Fruit fly (Drosophila melanogaster) whole organism, embryonic: Measurements from ENCODE around the gene Ubc4.

ENCODE experiments used
- B-H2 ChIP-seq: fragments of 200-800 bp; sonication (Bioruptor generic); optimal IDR thresholded peaks from 2 replicates; lab custom pipeline; 2018; ENCODE audit warnings: missing biosample characterization, mild to moderate bottlenecking, missing genetic modification characterization
- BtbVII ChIP-seq: fragments of 200-800 bp; sonication (Bioruptor generic); optimal IDR thresholded peaks from 3 replicates; lab custom pipeline; 2017; ENCODE audit warnings: missing biosample characterization, mild to moderate bottlenecking, missing genetic modification characterization
- CG10366 ChIP-seq: fragments of 200-800 bp; sonication (Bioruptor generic); IDR thresholded peaks from 2 replicates; pipeline ENCODE4 v1.3.6; 2022; ENCODE audit warnings: missing biosample characterization, missing genetic modification characterization
- CG11560 ChIP-seq: fragments of 200-800 bp; sonication (Bioruptor generic); IDR thresholded peaks from 3 replicates; pipeline ENCODE4 v1.3.6; 2022; ENCODE audit warnings: missing biosample characterization, missing genetic modification characterization
- CG11696 ChIP-seq: fragments of 200-800 bp; sonication (Bioruptor generic); IDR thresholded peaks from 2 replicates; pipeline ENCODE4 v1.3.6; 2022; ENCODE audit warnings: missing biosample characterization, missing genetic modification characterization
- CG11723 ChIP-seq: fragments of 200-800 bp; sonication (Bioruptor generic); optimal IDR thresholded peaks from 2 replicates; lab custom pipeline; 2017; ENCODE audit warnings: missing biosample characterization, mild to moderate bottlenecking, missing genetic modification characterization
- CG1233 ChIP-seq: fragments of 200-800 bp; sonication (Bioruptor generic); optimal IDR thresholded peaks from 4 replicates; lab custom pipeline; 2018; ENCODE audit warnings: missing biosample characterization, mild to moderate bottlenecking, missing genetic modification characterization
- CG14710 ChIP-seq: fragments of 200-800 bp; sonication (Bioruptor generic); optimal IDR thresholded peaks from 3 replicates; lab custom pipeline; 2019; ENCODE audit warnings: missing biosample characterization, mild to moderate bottlenecking, missing genetic modification characterization, moderate library complexity
- CG14965 ChIP-seq: fragments of 200-800 bp; sonication (Bioruptor generic); optimal IDR thresholded peaks from 2 replicates; lab custom pipeline; 2016; ENCODE audit warnings: missing biosample characterization, missing genetic modification characterization, borderline replicate concordance
- CG15479 ChIP-seq: fragments of 200-800 bp; sonication (Bioruptor generic); optimal IDR thresholded peaks from 3 replicates; lab custom pipeline; 2019; ENCODE audit warnings: missing biosample characterization, mild to moderate bottlenecking, missing genetic modification characterization, moderate library complexity
- CG1603 ChIP-seq: fragments of 200-800 bp; sonication (Bioruptor generic); optimal IDR thresholded peaks from 2 replicates; lab custom pipeline; 2019; ENCODE audit warnings: missing biosample characterization, mild to moderate bottlenecking, missing genetic modification characterization, moderate library complexity
- CG1647 ChIP-seq: fragments of 200-800 bp; sonication (Bioruptor generic); optimal IDR thresholded peaks from 3 replicates; lab custom pipeline; 2016; ENCODE audit warnings: missing biosample characterization, missing genetic modification characterization
- CG3163 ChIP-seq: fragments of 200-800 bp; sonication (Bioruptor generic); optimal IDR thresholded peaks from 3 replicates; lab custom pipeline; 2016; ENCODE audit warnings: missing biosample characterization, missing genetic modification characterization
- CG32767 ChIP-seq: fragments of 200-800 bp; sonication (Bioruptor generic); IDR thresholded peaks from 2 replicates; pipeline ENCODE4 v1.3.6; 2022; ENCODE audit warnings: missing biosample characterization, missing genetic modification characterization
- CG32772 ChIP-seq: fragments of 200-800 bp; sonication (Bioruptor generic); IDR thresholded peaks from 2 replicates; pipeline ENCODE4 v1.3.6; 2022; ENCODE audit warnings: missing biosample characterization, missing genetic modification characterization
- CG3847 ChIP-seq: fragments of 200-800 bp; sonication (Bioruptor generic); IDR thresholded peaks from 2 replicates; pipeline ENCODE4 v1.3.6; 2022; ENCODE audit warnings: missing biosample characterization, missing genetic modification characterization
- CG5245 ChIP-seq: fragments of 200-800 bp; sonication (Bioruptor generic); optimal IDR thresholded peaks from 3 replicates; lab custom pipeline; 2016; ENCODE audit warnings: missing biosample characterization, missing genetic modification characterization
- CG6654 ChIP-seq: fragments of 200-800 bp; sonication (Bioruptor generic); optimal IDR thresholded peaks from 2 replicates; lab custom pipeline; 2017; ENCODE audit warnings: missing biosample characterization, mild to moderate bottlenecking, missing genetic modification characterization
- CG7987 ChIP-seq: fragments of 200-800 bp; sonication (Bioruptor generic); optimal IDR thresholded peaks from 2 replicates; lab custom pipeline; 2018; ENCODE audit warnings: missing biosample characterization, mild to moderate bottlenecking, missing genetic modification characterization, moderate library complexity
- CG8359 ChIP-seq: fragments of 200-800 bp; sonication (Bioruptor generic); optimal IDR thresholded peaks from 2 replicates; lab custom pipeline; 2017; ENCODE audit warnings: missing biosample characterization, mild to moderate bottlenecking, missing genetic modification characterization, borderline replicate concordance
- CG9727 ChIP-seq: fragments of 200-800 bp; sonication (Bioruptor generic); optimal IDR thresholded peaks from 3 replicates; lab custom pipeline; 2017; ENCODE audit warnings: missing biosample characterization, mild to moderate bottlenecking, missing genetic modification characterization
- CkIIα-i1 ChIP-seq: fragments of 200-800 bp; sonication (Bioruptor generic); IDR thresholded peaks from 2 replicates; pipeline ENCODE4 v1.3.6; 2022; ENCODE audit warnings: missing biosample characterization, missing genetic modification characterization
- Doc3 ChIP-seq: fragments of 200-800 bp; sonication (Bioruptor generic); IDR thresholded peaks from 3 replicates; pipeline ENCODE4 v1.3.6; 2022; ENCODE audit warnings: missing biosample characterization, missing genetic modification characterization; ENCODE audit not compliant: partially characterized antibody
- Gsc ChIP-seq: fragments of 200-800 bp; sonication (Bioruptor generic); IDR thresholded peaks from 2 replicates; pipeline ENCODE4 v1.3.6; 2022; ENCODE audit warnings: missing biosample characterization, missing genetic modification characterization
- HLHmδ ChIP-seq: fragments of 200-800 bp; sonication (Bioruptor generic); optimal IDR thresholded peaks from 2 replicates; lab custom pipeline; 2018; ENCODE audit warnings: missing biosample characterization, mild to moderate bottlenecking, missing genetic modification characterization, moderate library complexity
- MBD-R2 ChIP-seq: fragments of 200-800 bp; sonication (Bioruptor generic); IDR thresholded peaks from 2 replicates; pipeline ENCODE4 v1.3.6; 2022; ENCODE audit warnings: missing biosample characterization, missing genetic modification characterization
- Med ChIP-seq: fragments of 200-800 bp; sonication (Bioruptor generic); peaks from one replicate; lab custom pipeline; 2016; ENCODE audit warnings: missing biosample characterization, missing genetic modification characterization, mild to moderate bottlenecking, inconsistent platforms, moderate library complexity
- NK7.1 ChIP-seq: fragments of 200-800 bp; sonication (Bioruptor generic); optimal IDR thresholded peaks from 3 replicates; lab custom pipeline; 2016; ENCODE audit warnings: missing biosample characterization, missing genetic modification characterization
- aop ChIP-seq: fragments of 200-800 bp; sonication (Bioruptor generic); IDR thresholded peaks from 2 replicates; pipeline ENCODE4 v1.3.6; 2022; ENCODE audit warnings: missing biosample characterization, missing genetic modification characterization
- br ChIP-seq: fragments of >200 bp; optimal IDR thresholded peaks from 2 replicates; lab custom pipeline; 2017
- crp ChIP-seq, 2 experiments: fragments of 200-800 bp; sonication (Bioruptor generic); optimal IDR thresholded peaks; 2 replicates in 1 of 2; 3 replicates in 1 of 2; lab custom pipeline; 2017; ENCODE audit warnings: missing biosample characterization in 2 of 2, missing genetic modification characterization in 2 of 2, mild to moderate bottlenecking in 1 of 2, moderate library complexity in 1 of 2
- dpn ChIP-seq, 2 experiments: fragments of 200-800 bp; sonication (Bioruptor generic); optimal IDR thresholded peaks; 3 replicates each; lab custom pipeline; 2016; ENCODE audit warnings: missing biosample characterization in 2 of 2, missing genetic modification characterization in 2 of 2
- ems ChIP-seq: fragments of 200-800 bp; sonication (Bioruptor generic); optimal IDR thresholded peaks from 3 replicates; lab custom pipeline; 2016; ENCODE audit warnings: missing biosample characterization, missing genetic modification characterization
- eve ChIP-seq, 2 experiments: fragments of >200 bp; optimal IDR thresholded peaks; 2 replicates each; lab custom pipeline; 2017; ENCODE audit warnings: missing biosample characterization in 2 of 2, missing genetic modification characterization in 2 of 2
- gcm2 ChIP-seq: fragments of 200-800 bp; sonication (Bioruptor generic); optimal IDR thresholded peaks from 2 replicates; lab custom pipeline; 2016; ENCODE audit warnings: missing biosample characterization, missing genetic modification characterization
- gem ChIP-seq: fragments of 200-800 bp; sonication (Bioruptor generic); optimal IDR thresholded peaks from 2 replicates; lab custom pipeline; 2019; ENCODE audit warnings: missing biosample characterization, mild to moderate bottlenecking, missing genetic modification characterization, moderate library complexity
- grn ChIP-seq: fragments of 200-800 bp; sonication (Bioruptor generic); optimal IDR thresholded peaks from 3 replicates; lab custom pipeline; 2017; ENCODE audit warnings: missing biosample characterization, missing genetic modification characterization
- insv ChIP-seq, 2 experiments: fragments of 200-800 bp; sonication (Bioruptor generic); optimal IDR thresholded peaks; 3 replicates each; lab custom pipeline; 2016 to 2018; ENCODE audit warnings: missing biosample characterization in 2 of 2, missing genetic modification characterization in 2 of 2
- jing ChIP-seq: fragments of 200-800 bp; sonication (Bioruptor generic); optimal IDR thresholded peaks from 2 replicates; lab custom pipeline; 2018; ENCODE audit warnings: missing biosample characterization, mild to moderate bottlenecking, missing genetic modification characterization
- kay ChIP-seq: fragments of 200-800 bp; sonication (Bioruptor generic); optimal IDR thresholded peaks from 2 replicates; lab custom pipeline; 2016; ENCODE audit warnings: missing biosample characterization, missing genetic modification characterization
- maf-S ChIP-seq: fragments of 200-800 bp; sonication (Bioruptor generic); optimal IDR thresholded peaks from 2 replicates; lab custom pipeline; 2016; ENCODE audit warnings: missing biosample characterization, missing genetic modification characterization
- mam ChIP-seq: fragments of 200-800 bp; sonication (Bioruptor generic); optimal IDR thresholded peaks from 3 replicates; lab custom pipeline; 2016; ENCODE audit warnings: missing biosample characterization, missing genetic modification characterization
- nom ChIP-seq: fragments of 200-800 bp; sonication (Bioruptor generic); optimal IDR thresholded peaks from 2 replicates; lab custom pipeline; 2017; ENCODE audit warnings: missing biosample characterization, missing genetic modification characterization, mild to moderate bottlenecking, moderate library complexity, missing genetic modification reagents
- pb ChIP-seq: fragments of 200-800 bp; sonication (Bioruptor generic); optimal IDR thresholded peaks from 3 replicates; lab custom pipeline; 2016; ENCODE audit warnings: missing biosample characterization, missing genetic modification characterization
- prd ChIP-seq, 3 experiments: fragments of >200 bp in 2 of 3; fragments of 200-800 bp in 1 of 3; sonication (Bioruptor generic) in 1 of 3; optimal IDR thresholded peaks in 2 of 3; IDR thresholded peaks in 1 of 3; 2 replicates in 2 of 3; 3 replicates in 1 of 3; pipeline versions ENCODE4 v1.3.6 to Lab custom; 2017 to 2022; ENCODE audit warnings: missing biosample characterization in 1 of 3, missing genetic modification characterization in 1 of 3
- pum ChIP-seq: fragments of 200-800 bp; sonication (Bioruptor generic); optimal IDR thresholded peaks from 2 replicates; lab custom pipeline; 2016; ENCODE audit warnings: missing biosample characterization, missing genetic modification characterization
- run ChIP-seq: fragments of 200-800 bp; sonication (Bioruptor generic); optimal IDR thresholded peaks from 3 replicates; lab custom pipeline; 2018; ENCODE audit warnings: missing biosample characterization, mild to moderate bottlenecking, missing genetic modification characterization
- sens ChIP-seq: fragments of 200-800 bp; sonication (Bioruptor generic); peaks from one replicate; lab custom pipeline; 2016; ENCODE audit warnings: missing biosample characterization, missing genetic modification characterization
- sim ChIP-seq: fragments of 200-800 bp; sonication (Bioruptor generic); IDR thresholded peaks from 2 replicates; pipeline ENCODE4 v1.3.6; 2022; ENCODE audit warnings: missing biosample characterization, missing genetic modification characterization
- sisA ChIP-seq: fragments of 200-800 bp; sonication (Bioruptor generic); IDR thresholded peaks from 2 replicates; pipeline ENCODE4 v1.3.6; 2022; ENCODE audit warnings: missing biosample characterization, missing genetic modification characterization
- usp ChIP-seq: fragments of >200 bp; optimal IDR thresholded peaks from 2 replicates; lab custom pipeline; 2017; ENCODE audit warnings: missing biosample characterization, missing genetic modification characterization
- wdn ChIP-seq: fragments of 200-800 bp; sonication (Bioruptor generic); IDR thresholded peaks from 2 replicates; pipeline ENCODE4 v1.3.6; 2022; ENCODE audit warnings: missing biosample characterization, missing genetic modification characterization
- z ChIP-seq: fragments of 200-800 bp; sonication (Bioruptor generic); IDR thresholded peaks from 3 replicates; pipeline ENCODE4 v1.3.6; 2022; ENCODE audit warnings: missing biosample characterization, missing genetic modification characterization

Gene Ubc4

DNA sequence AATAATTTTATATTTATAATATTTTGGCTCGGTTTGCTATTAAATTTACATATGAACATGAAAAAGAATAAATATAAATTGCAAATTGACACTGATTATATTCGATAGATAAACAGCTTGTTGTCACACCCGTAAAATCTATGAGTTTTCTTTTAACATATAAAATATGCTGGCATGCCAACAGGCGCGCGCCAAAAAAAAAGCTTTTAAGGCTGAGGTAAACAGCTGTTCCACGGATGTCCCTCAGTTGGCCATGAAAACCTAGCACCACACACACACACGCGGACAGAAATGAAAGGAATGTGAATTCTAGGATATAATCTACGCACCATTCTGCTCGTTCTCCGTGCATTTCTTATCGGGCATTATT, 3.3 kb upstream of the Ubc4 start:
- TF ChIP-seq sisA (GFP tag; lab: Robert Waterston, UW) (no peak), CG11560 (tag; lab: Robert Waterston, UW) (no peak), ems (no peak), CG1233 (GFP tag; lab: Kevin White, UChicago) (no peak), pb (no peak), grn (GFP tag; lab: Kevin White, UChicago) (peak; percentile 55), run (tag; lab: Kevin White, UChicago) (no peak), crp (GFP tag; optimal IDR thresholded peaks at IDR 0.05; lab: Kevin White, UChicago) (peak in 1 of 2 experiments; percentile 58), maf-S (GFP tag; lab: Kevin White, UChicago) (no peak), jing (GFP tag; lab: Kevin White, UChicago) (no peak), CG32767 (no peak), nom (GFP tag; lab: Kevin White, UChicago) (no peak), z (GFP tag; lab: Robert Waterston, UW) (no peak), CG1647 (GFP tag; lab: Kevin White, UChicago) (no peak), br (no peak), kay (GFP tag; lab: Kevin White, UChicago) (no peak), MBD-R2 (GFP tag; lab: Robert Waterston, UW) (no peak), HLHmδ (GFP tag; lab: Kevin White, UChicago) (no peak), sim (GFP tag; lab: Robert Waterston, UW) (no peak), prd (optimal IDR thresholded peaks at IDR 0.05; lab: Kevin White, UChicago) (no peak), prd (GFP tag; IDR thresholded peaks at IDR 0.05; lab: Robert Waterston, UW) (no peak), CG3847 (no peak), CG9727 (peak; percentile 3), CG5245 (GFP tag; lab: Kevin White, UChicago) (no peak), CG10366 (GFP tag; lab: Robert Waterston, UW) (no peak), insv (GFP tag; optimal IDR thresholded peaks at IDR 0.05; lab: Kevin White, UChicago) (no peak), gcm2 (GFP tag; lab: Kevin White, UChicago) (no peak), usp (no peak), CG14710 (no peak), mam (GFP tag; lab: Kevin White, UChicago) (no peak), CG15479 (no peak), CG3163 (GFP tag; lab: Kevin White, UChicago) (no peak), B-H2 (GFP tag; lab: Kevin White, UChicago) (no peak), CG6654 (GFP tag; lab: Kevin White, UChicago) (no peak), eve (GFP tag; optimal IDR thresholded peaks at IDR 0.05; lab: Kevin White, UChicago) (peak in 1 of 2 experiments; percentile 45), Gsc (GFP tag; lab: Robert Waterston, UW) (no peak), aop (GFP tag; lab: Robert Waterston, UW) (no peak), CkIIα-i1 (no peak), BtbVII (GFP tag; lab: Kevin White, UChicago) (peak; percentile 6), pum (GFP tag; lab: Kevin White, UChicago) (no peak), CG14965 (GFP tag; lab: Kevin White, UChicago) (no peak), wdn (no peak), dpn (GFP tag; optimal IDR thresholded peaks at IDR 0.05; lab: Kevin White, UChicago) (no peak), Doc3 (no peak), CG8359 (GFP tag; lab: Kevin White, UChicago) (no peak), sens (GFP tag; lab: Kevin White, UChicago) (peak; percentile 53), CG32772 (GFP tag; lab: Robert Waterston, UW) (no peak), gem (tag; lab: Kevin White, UChicago) (peak; percentile 4), CG1603 (no peak), CG7987 (no peak), NK7.1 (no peak), Med (GFP tag; lab: Kevin White, UChicago) (peak; percentile 25), CG11696 (GFP tag; lab: Robert Waterston, UW) (no peak), CG11723 (GFP tag; lab: Kevin White, UChicago) (no peak)
